Worm (Caenorhabditis elegans) whole organism, L3 larva: ENCODE measurements around the gene M151.2.

ENCODE experiments used
- ama-1 ChIP-seq: fragments of 150-350 bp; optimal IDR thresholded peaks from 2 replicates; lab custom pipeline; 2018
- ceh-28 ChIP-seq: fragments of 150-350 bp; optimal IDR thresholded peaks from 2 replicates; lab custom pipeline; 2014; ENCODE audit warnings: missing biosample characterization, missing genetic modification reagents, missing genetic modification characterization
- ceh-9 ChIP-seq: sonication (generic microtip); optimal IDR thresholded peaks from 2 replicates; lab custom pipeline; 2018; ENCODE audit warnings: missing biosample characterization, missing genetic modification characterization
- elt-2 ChIP-seq: sonication (generic microtip); optimal IDR thresholded peaks from 2 replicates; lab custom pipeline; 2016; ENCODE audit warnings: missing genetic modification reagents, mild to moderate bottlenecking, missing genetic modification characterization, missing compliant biosample characterization
- fkh-10 ChIP-seq: sonication (generic microtip); optimal IDR thresholded peaks from 2 replicates; lab custom pipeline; 2017; ENCODE audit warnings: missing biosample characterization, missing genetic modification reagents, missing genetic modification characterization
- fos-1 ChIP-seq: fragments of 150-350 bp; optimal IDR thresholded peaks from 2 replicates; lab custom pipeline; 2014; ENCODE audit warnings: missing biosample characterization, missing genetic modification characterization
- nfya-1 ChIP-seq: sonication (generic microtip); optimal IDR thresholded peaks from 2 replicates; lab custom pipeline; 2017; ENCODE audit warnings: missing genetic modification characterization, mild to moderate bottlenecking, missing compliant biosample characterization, antibody characterized with exemption, moderate library complexity; ENCODE audit not compliant: insufficient read depth
- nhr-11 ChIP-seq: fragments of 150-350 bp; optimal IDR thresholded peaks from 2 replicates; lab custom pipeline; 2014; ENCODE audit warnings: missing biosample characterization, missing genetic modification characterization
- nhr-237 ChIP-seq: fragments of 150-350 bp; optimal IDR thresholded peaks from 2 replicates; lab custom pipeline; 2014; ENCODE audit warnings: missing biosample characterization, missing genetic modification characterization
- nhr-28 ChIP-seq: fragments of 150-350 bp; optimal IDR thresholded peaks from 2 replicates; lab custom pipeline; 2014; ENCODE audit warnings: missing biosample characterization, missing genetic modification characterization
- snpc-4 ChIP-seq: fragments of 150-350 bp; optimal IDR thresholded peaks from 2 replicates; lab custom pipeline; 2014; ENCODE audit warnings: missing biosample characterization, missing genetic modification characterization
- zag-1 ChIP-seq: fragments of 150-350 bp; optimal IDR thresholded peaks from 2 replicates; lab custom pipeline; 2014; ENCODE audit warnings: missing biosample characterization, missing genetic modification characterization
- ztf-11 ChIP-seq: fragments of 150-350 bp; optimal IDR thresholded peaks from 2 replicates; lab custom pipeline; 2014; ENCODE audit warnings: missing biosample characterization, missing genetic modification characterization

DNA sequence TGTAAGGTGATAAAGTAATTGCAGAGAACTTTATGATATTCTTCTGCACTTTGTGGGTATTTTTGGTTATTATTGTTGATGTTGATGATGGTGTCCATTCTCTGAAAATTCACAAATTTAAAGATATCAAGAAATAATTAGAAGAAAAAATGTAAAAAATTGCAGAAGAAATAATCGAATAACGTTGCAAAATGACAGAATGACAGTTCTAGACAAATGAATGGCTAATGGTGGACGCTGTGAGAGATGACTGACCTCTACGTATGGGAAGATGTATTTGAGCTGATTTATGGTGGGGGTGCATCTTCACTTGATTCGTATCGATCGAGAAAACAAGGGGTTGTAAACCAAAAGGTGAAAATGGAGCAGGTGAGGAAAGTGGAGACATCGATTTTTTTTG, 42.6 kb downstream of the M151.2 start, which contains the start of gene sea-1:
- no peak for TF ChIP-seq ceh-28
- TF ChIP-seq nhr-28 (tag; lab: Kevin White, UChicago) = no peak
- TF ChIP-seq fos-1 (tag; lab: Kevin White, UChicago) = no peak
- no peak for TF ChIP-seq nfya-1 (tag; lab: Kevin White, UChicago)
- no peak for TF ChIP-seq nhr-11 (tag; lab: Kevin White, UChicago)
- no peak for TF ChIP-seq ceh-9 (tag; lab: Kevin White, UChicago)
- TF ChIP-seq snpc-4 (tag; lab: Kevin White, UChicago) = no peak
- TF ChIP-seq ama-1 = no peak
- TF ChIP-seq fkh-10 (GFP tag; lab: Kevin White, UChicago) = no peak
- no peak for TF ChIP-seq zag-1
- no peak for TF ChIP-seq elt-2
- no peak for TF ChIP-seq ztf-11 (tag; lab: Kevin White, UChicago)
- TF ChIP-seq nhr-237 (tag; lab: Kevin White, UChicago) = no peak
